Fruit fly (Drosophila melanogaster): ENCODE measurements around the gene CG33658.

The CG33658 gene

DNA sequence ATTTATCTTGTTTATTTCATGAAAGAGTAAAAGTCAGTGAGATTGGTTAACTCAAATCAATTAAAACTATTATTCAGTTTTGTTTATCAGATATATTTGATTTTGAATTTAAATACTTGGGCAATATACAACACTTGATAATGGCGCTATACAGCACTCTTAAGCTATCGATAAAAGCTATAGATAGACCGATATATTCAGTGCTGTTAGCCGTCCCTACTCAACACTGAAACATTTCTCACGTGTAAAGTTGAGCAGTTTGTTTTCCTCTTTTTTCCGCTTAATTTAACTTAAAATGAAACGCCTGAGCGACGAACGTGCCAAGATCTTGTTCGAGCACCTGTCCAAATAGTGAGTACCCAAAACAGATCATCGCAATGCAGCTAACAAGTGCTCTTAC, 9.5 kb upstream of the CG33658 start, which contains the start of gene CG7006 (continued):
- TF ChIP-seq ssp (GFP tag; IDR thresholded peaks at IDR 0.05) = peak; percentile 52; the same call in 1 of the 2 replicates
- peak; percentile 58 for TF ChIP-seq repo (GFP tag; optimal IDR thresholded peaks at IDR 0.05)
- no peak for TF ChIP-seq CG10543 (GFP tag; optimal IDR thresholded peaks at IDR 0.05)
- peak; percentile 7 for TF ChIP-seq Jarid2 (GFP tag; optimal IDR thresholded peaks at IDR 0.05)
- TF ChIP-seq CG34224 (GFP tag; IDR thresholded peaks at IDR 0.05; ENCODE audit: partially characterized antibody) = peak; percentile 72
- TF ChIP-seq ro (GFP tag; IDR thresholded peaks at IDR 0.05) = no peak; the same call in 1 of the 2 replicates
- no peak for TF ChIP-seq jigr1 (GFP tag; IDR thresholded peaks at IDR 0.05)
- no peak for TF ChIP-seq prd (optimal IDR thresholded peaks at IDR 0.05)
- peak; percentile 56; the same call in 2 of the 3 replicates for TF ChIP-seq prd (GFP tag; IDR thresholded peaks at IDR 0.05)
- TF ChIP-seq CG31441 (GFP tag; IDR thresholded peaks at IDR 0.05) = no peak; the same call in 1 of the 2 replicates
- peak; percentile 49; the same call in 1 of the 2 replicates for TF ChIP-seq CG7372 (GFP tag; IDR thresholded peaks at IDR 0.05)
- peak; percentile 27; the same call in 1 of the 3 replicates for TF ChIP-seq row (GFP tag; IDR thresholded peaks at IDR 0.05)
- no peak for TF ChIP-seq CG7357 (GFP tag; IDR thresholded peaks at IDR 0.05)
- peak; percentile 79 for TF ChIP-seq CG11247 (GFP tag; IDR thresholded peaks at IDR 0.05)
- peak; percentile 60; the same call in 2 of the 3 replicates for TF ChIP-seq CG17361 (GFP tag; IDR thresholded peaks at IDR 0.05)
- peak; percentile 52 for TF ChIP-seq CG17186 (GFP tag; optimal IDR thresholded peaks at IDR 0.05)
- TF ChIP-seq Drgx (GFP tag; IDR thresholded peaks at IDR 0.05) = no peak
- peak; percentile 68 for TF ChIP-seq chn (GFP tag; optimal IDR thresholded peaks at IDR 0.05)
- peak; percentile 68; the same call in 1 of the 2 replicates for TF ChIP-seq lmd (GFP tag; IDR thresholded peaks at IDR 0.05)
- no peak for TF ChIP-seq Dip2 (GFP tag; IDR thresholded peaks at IDR 0.05)
- no peak for TF ChIP-seq bigmax (GFP tag; optimal IDR thresholded peaks at IDR 0.05)
- no peak for TF ChIP-seq lov (optimal IDR thresholded peaks at IDR 0.05)
- TF ChIP-seq lov (GFP tag; IDR thresholded peaks at IDR 0.05) = no peak
- no peak for TF ChIP-seq salm (tag; optimal IDR thresholded peaks at IDR 0.05)
- no peak for TF ChIP-seq CG3726 (GFP tag; IDR thresholded peaks at IDR 0.05)
- TF ChIP-seq br (optimal IDR thresholded peaks at IDR 0.05) = no peak
- TF ChIP-seq CG10654 (GFP tag; optimal IDR thresholded peaks at IDR 0.05) = peak; percentile 76
- TF ChIP-seq crc (GFP tag; optimal IDR thresholded peaks at IDR 0.05) = peak; percentile 5

DNA sequence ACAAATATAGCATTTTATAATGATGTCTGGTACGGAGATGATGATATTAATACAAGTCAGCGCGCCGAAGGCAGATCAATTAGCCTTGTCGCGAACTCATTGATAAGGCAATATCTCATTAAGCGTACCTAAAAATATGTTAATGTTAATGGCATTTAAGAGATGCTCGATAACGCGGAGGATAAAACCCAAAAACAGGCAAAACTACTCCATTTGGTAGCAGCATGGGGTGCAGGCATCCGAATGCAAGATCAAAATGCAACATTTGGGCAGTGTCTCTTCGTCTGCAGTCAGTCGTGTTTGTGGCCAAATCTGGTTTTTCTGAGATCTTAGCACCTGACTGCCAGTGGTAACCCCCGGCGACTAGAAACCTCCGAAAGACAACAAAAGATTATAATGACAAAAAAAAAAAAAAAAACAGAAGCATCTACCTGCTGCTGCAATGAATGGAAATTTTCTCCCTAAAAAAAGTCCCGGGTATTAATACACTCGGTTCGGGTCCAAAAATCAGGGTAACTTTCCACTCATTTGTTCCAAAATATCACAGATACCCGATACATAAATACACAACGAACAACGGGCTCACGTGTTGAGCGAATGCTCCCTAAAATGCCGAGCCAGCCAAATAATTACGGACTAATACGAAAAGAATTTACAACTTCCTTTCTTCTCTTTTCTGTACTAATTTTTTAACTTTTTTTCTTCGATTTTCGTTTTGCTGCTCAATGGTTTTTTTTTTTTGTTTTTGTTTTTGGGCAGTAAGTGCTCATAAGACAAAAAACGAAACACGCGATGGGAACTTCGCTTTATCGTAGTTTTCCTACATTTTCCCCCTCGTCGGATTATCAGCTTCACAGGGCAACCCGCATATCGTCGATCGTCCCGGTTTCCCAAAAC, 5.2 kb upstream of the CG33658 start:
- TF ChIP-seq gcm (GFP tag; optimal IDR thresholded peaks at IDR 0.05) (peak; percentile 76), CG2202 (tag; optimal IDR thresholded peaks at IDR 0.05) (no peak), grn (GFP tag; optimal IDR thresholded peaks at IDR 0.05) (peak; percentile 61), CG32772 (GFP tag; IDR thresholded peaks at IDR 0.05) (0 out of 2 replicates have a peak, but pooled peaks have one; percentile 30), vvl (GFP tag; IDR thresholded peaks at IDR 0.05) (0 out of 2 replicates have a peak, but pooled peaks have one; percentile 19), CG15479 (GFP tag; optimal IDR thresholded peaks at IDR 0.05) (peak; percentile 53), sens (GFP tag) (peak; percentile 48), Awh (GFP tag; IDR thresholded peaks at IDR 0.05) (peak; percentile 45; the same call in 1 of the 2 replicates), z (GFP tag; IDR thresholded peaks at IDR 0.05) (peak; percentile 64; the same call in 1 of the 3 replicates), knrl (GFP tag; IDR thresholded peaks at IDR 0.05; ENCODE audit: partially characterized antibody) (no peak), CG17912 (GFP tag; optimal IDR thresholded peaks at IDR 0.05) (no peak), CG18476 (GFP tag; optimal IDR thresholded peaks at IDR 0.05) (no peak), pros (GFP tag; optimal IDR thresholded peaks at IDR 0.05) (no peak), zen (tag; optimal IDR thresholded peaks at IDR 0.05) (peak; percentile 84), sqz (GFP tag; optimal IDR thresholded peaks at IDR 0.05) (peak; percentile 80)
